Worm (Caenorhabditis elegans): ENCODE measurements around the gene W06F12.3.

DNA sequence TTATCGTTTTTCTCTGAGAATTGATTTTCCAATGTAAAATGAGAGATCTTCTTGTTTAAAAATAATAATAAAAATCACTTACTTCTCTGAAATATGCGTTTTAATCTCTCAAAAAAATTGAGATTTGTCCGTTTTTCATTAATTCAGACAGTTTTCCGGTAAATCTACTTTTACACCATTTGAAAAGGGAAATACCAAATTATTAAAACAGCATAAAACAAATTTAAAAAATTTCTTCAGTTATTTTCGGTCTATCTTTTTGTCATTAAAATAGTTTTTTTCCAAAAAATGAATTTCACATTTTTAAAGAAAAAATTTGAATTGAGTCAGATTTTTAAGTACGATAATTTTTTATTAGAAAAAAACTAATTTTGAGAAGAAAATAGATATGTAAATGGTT, 44.0 kb downstream of the W06F12.3 start:
- no peak for TF ChIP-seq nhr-77 (tag; optimal IDR thresholded peaks at IDR 0.05)
- no peak for TF ChIP-seq unc-62 (GFP tag; optimal IDR thresholded peaks at IDR 0.05)
- no peak for TF ChIP-seq snpc-4 (tag; optimal IDR thresholded peaks at IDR 0.05)
- TF ChIP-seq R02D3.7 (tag; optimal IDR thresholded peaks at IDR 0.05) = no peak
- no peak for TF ChIP-seq unc-39 (tag; optimal IDR thresholded peaks at IDR 0.05)
- no peak for TF ChIP-seq elt-1 (tag; optimal IDR thresholded peaks at IDR 0.05)
- TF ChIP-seq nhr-25 (tag; optimal IDR thresholded peaks at IDR 0.05) = no peak
- no peak for TF ChIP-seq ztf-11 (tag; optimal IDR thresholded peaks at IDR 0.05)

Measured in whole organism, L3 larva.